Worm (Caenorhabditis elegans) whole organism, L1 larva: ENCODE results near the gene K02E10.7.

Source experiments
- C04F5.9 ChIP-seq: sonication (generic microtip); optimal IDR thresholded peaks from 2 replicates; lab custom pipeline; 2016; ENCODE audit warnings: missing genetic modification characterization, missing compliant biosample characterization
- F16B12.6 ChIP-seq: fragments of 150-350 bp; optimal IDR thresholded peaks from 2 replicates; lab custom pipeline; 2014; ENCODE audit warnings: missing biosample characterization, missing genetic modification characterization
- aly-2 ChIP-seq: fragments of 150-350 bp; optimal IDR thresholded peaks from 2 replicates; lab custom pipeline; 2014; ENCODE audit warnings: missing biosample characterization, missing genetic modification characterization
- ama-1 ChIP-seq: fragments of 150-350 bp; optimal IDR thresholded peaks from 2 replicates; lab custom pipeline; 2014
- blmp-1 ChIP-seq: fragments of 150-350 bp; optimal IDR thresholded peaks from 2 replicates; lab custom pipeline; 2014; ENCODE audit warnings: missing biosample characterization, missing genetic modification characterization
- ceh-82 ChIP-seq, 3 experiments: fragments of 150-350 bp in 1 of 3; sonication (generic microtip) in 2 of 3; optimal IDR thresholded peaks; 2 replicates each; lab custom pipeline; 2014 to 2017; ENCODE audit warnings: missing biosample characterization in 3 of 3, missing genetic modification characterization in 3 of 3
- ceh-90 ChIP-seq: sonication (generic microtip); optimal IDR thresholded peaks from 2 replicates; lab custom pipeline; 2016; ENCODE audit warnings: missing genetic modification characterization, missing compliant biosample characterization
- dpl-1 ChIP-seq, 3 experiments: fragments of 150-350 bp in 2 of 3; sonication (generic microtip) in 1 of 3; optimal IDR thresholded peaks; 2 replicates each; lab custom pipeline; 2014 to 2017; ENCODE audit warnings: missing biosample characterization in 3 of 3, missing genetic modification characterization in 3 of 3, missing genetic modification reagents in 3 of 3
- dsc-1 ChIP-seq: sonication (generic microtip); optimal IDR thresholded peaks from 2 replicates; lab custom pipeline; 2016; ENCODE audit warnings: mild to moderate bottlenecking, missing genetic modification characterization, missing compliant biosample characterization
- efl-1 ChIP-seq, 4 experiments: fragments of 150-350 bp; optimal IDR thresholded peaks in 3 of 4; peaks in 1 of 4; 1 replicate in 1 of 4; 2 replicates in 3 of 4; lab custom pipeline; 2014; ENCODE audit warnings: missing biosample characterization in 2 of 4, missing genetic modification characterization in 2 of 4, missing genetic modification reagents in 2 of 4
- efl-3 ChIP-seq: fragments of 200-800 bp; sonication (Bioruptor generic); optimal IDR thresholded peaks from 2 replicates; lab custom pipeline; 2018; ENCODE audit warnings: mild to moderate bottlenecking, missing genetic modification characterization, missing compliant biosample characterization
- elt-2 ChIP-seq: sonication (generic microtip); optimal IDR thresholded peaks from 2 replicates; lab custom pipeline; 2016; ENCODE audit warnings: missing genetic modification characterization, mild to moderate bottlenecking, inconsistent platforms, missing compliant biosample characterization, missing genetic modification reagents
- ets-5 ChIP-seq: fragments of 200-800 bp; sonication (Bioruptor generic); IDR thresholded peaks from 2 replicates; pipeline ENCODE4 v1.3.6; 2022; ENCODE audit warnings: missing genetic modification characterization, missing compliant biosample characterization
- fkh-10 ChIP-seq: sonication (generic microtip); optimal IDR thresholded peaks from 2 replicates; lab custom pipeline; 2017; ENCODE audit warnings: missing biosample characterization, missing genetic modification reagents, missing genetic modification characterization
- fkh-8 ChIP-seq: sonication (generic microtip); optimal IDR thresholded peaks from 2 replicates; lab custom pipeline; 2016; ENCODE audit warnings: mild to moderate bottlenecking, missing genetic modification characterization, missing compliant biosample characterization
- fos-1 ChIP-seq: fragments of 150-350 bp; optimal IDR thresholded peaks from 2 replicates; lab custom pipeline; 2014; ENCODE audit warnings: missing biosample characterization, missing genetic modification characterization
- grh-1 ChIP-seq: fragments of 200-800 bp; sonication (Bioruptor generic); IDR thresholded peaks from 2 replicates; pipeline ENCODE4 v1.3.6; 2022; ENCODE audit warnings: missing genetic modification reagents, missing genetic modification characterization, missing compliant biosample characterization
- hlh-17 ChIP-seq: fragments of 200-800 bp; sonication (Bioruptor generic); optimal IDR thresholded peaks from 2 replicates; lab custom pipeline; 2018; ENCODE audit warnings: missing genetic modification characterization, mild to moderate bottlenecking, missing compliant biosample characterization, moderate library complexity, borderline replicate concordance
- hpl-2 ChIP-seq: fragments of 150-350 bp; optimal IDR thresholded peaks from 2 replicates; lab custom pipeline; 2014; ENCODE audit warnings: missing biosample characterization, missing genetic modification reagents, missing genetic modification characterization
- irx-1 ChIP-seq: sonication (generic microtip); optimal IDR thresholded peaks from 2 replicates; lab custom pipeline; 2016; ENCODE audit warnings: missing genetic modification characterization, missing compliant biosample characterization
- jun-1 ChIP-seq: fragments of 150-350 bp; optimal IDR thresholded peaks from 2 replicates; lab custom pipeline; 2014; ENCODE audit warnings: missing biosample characterization, missing genetic modification reagents, missing genetic modification characterization
- lin-14 ChIP-seq: fragments of 200-800 bp; sonication (Bioruptor generic); optimal IDR thresholded peaks from 2 replicates; lab custom pipeline; 2018; ENCODE audit warnings: mild to moderate bottlenecking, missing genetic modification characterization, moderate library complexity, missing compliant biosample characterization
- lin-15B ChIP-seq: fragments of 150-350 bp; sonication (generic microtip); optimal IDR thresholded peaks from 3 replicates; lab custom pipeline; 2014; ENCODE audit warnings: missing biosample characterization, missing genetic modification characterization
- lin-35 ChIP-seq, 2 experiments: fragments of 150-350 bp; optimal IDR thresholded peaks; 2 replicates each; lab custom pipeline; 2014; ENCODE audit warnings: missing biosample characterization in 2 of 2, missing genetic modification characterization in 2 of 2, missing genetic modification reagents in 2 of 2
- lin-39 ChIP-seq: fragments of 150-350 bp; optimal IDR thresholded peaks from 2 replicates; lab custom pipeline; 2014; ENCODE audit warnings: missing biosample characterization, missing genetic modification reagents, missing genetic modification characterization
- lsy-2 ChIP-seq, 2 experiments: fragments of 150-350 bp; optimal IDR thresholded peaks; 2 replicates each; lab custom pipeline; 2014; ENCODE audit warnings: missing biosample characterization in 2 of 2, missing genetic modification characterization in 2 of 2
- nhr-11 ChIP-seq: fragments of 150-350 bp; optimal IDR thresholded peaks from 2 replicates; lab custom pipeline; 2014; ENCODE audit warnings: missing biosample characterization, missing genetic modification characterization
- nhr-19 ChIP-seq: fragments of 200-800 bp; sonication (Bioruptor generic); conservative IDR thresholded peaks from 2 replicates; pipeline ENCODE4 v1.3.6; 2022; ENCODE audit warnings: missing genetic modification characterization, missing compliant biosample characterization
- nhr-237 ChIP-seq: fragments of 150-350 bp; optimal IDR thresholded peaks from 2 replicates; lab custom pipeline; 2014; ENCODE audit warnings: missing biosample characterization, missing genetic modification characterization
- nhr-28 ChIP-seq: fragments of 150-350 bp; optimal IDR thresholded peaks from 2 replicates; lab custom pipeline; 2014; ENCODE audit warnings: missing biosample characterization, missing genetic modification characterization
- nhr-47 ChIP-seq: sonication (generic microtip); optimal IDR thresholded peaks from 2 replicates; lab custom pipeline; 2016; ENCODE audit warnings: mild to moderate bottlenecking, missing genetic modification characterization, moderate library complexity, missing compliant biosample characterization
- nhr-71 ChIP-seq: sonication (generic microtip); optimal IDR thresholded peaks from 2 replicates; lab custom pipeline; 2016; ENCODE audit warnings: mild to moderate bottlenecking, missing genetic modification characterization, moderate library complexity, missing compliant biosample characterization
- nhr-84 ChIP-seq: sonication (generic microtip); optimal IDR thresholded peaks from 2 replicates; lab custom pipeline; 2017; ENCODE audit warnings: missing biosample characterization, missing genetic modification characterization
- nhr-85 ChIP-seq: sonication (generic microtip); peaks from one replicate; lab custom pipeline; 2016; ENCODE audit warnings: missing genetic modification characterization, inconsistent platforms, missing compliant biosample characterization
- nhr-90 ChIP-seq: sonication (generic microtip); optimal IDR thresholded peaks from 2 replicates; lab custom pipeline; 2016; ENCODE audit warnings: mild to moderate bottlenecking, missing genetic modification characterization, missing compliant biosample characterization; ENCODE audit not compliant: poor library complexity
- pag-3 ChIP-seq: sonication (generic microtip); optimal IDR thresholded peaks from 2 replicates; lab custom pipeline; 2017; ENCODE audit warnings: missing genetic modification characterization, mild to moderate bottlenecking, missing compliant biosample characterization, antibody characterized with exemption, borderline replicate concordance; ENCODE audit not compliant: insufficient read depth
- pax-3 ChIP-seq: fragments of 200-800 bp; sonication (Bioruptor generic); optimal IDR thresholded peaks from 2 replicates; lab custom pipeline; 2018; ENCODE audit warnings: mild to moderate bottlenecking, missing genetic modification characterization, moderate library complexity, missing compliant biosample characterization
- rnt-1 ChIP-seq: sonication (generic microtip); optimal IDR thresholded peaks from 2 replicates; lab custom pipeline; 2016; ENCODE audit warnings: mild to moderate bottlenecking, missing genetic modification characterization, moderate library complexity, missing compliant biosample characterization
- snpc-4 ChIP-seq: fragments of 150-350 bp; optimal IDR thresholded peaks from 2 replicates; lab custom pipeline; 2014; ENCODE audit warnings: missing biosample characterization, missing genetic modification characterization
- snu-23 ChIP-seq: sonication (generic microtip); optimal IDR thresholded peaks from 2 replicates; lab custom pipeline; 2016; ENCODE audit warnings: missing genetic modification characterization, missing compliant biosample characterization
- sox-4 ChIP-seq: sonication (generic microtip); optimal IDR thresholded peaks from 2 replicates; lab custom pipeline; 2016; ENCODE audit warnings: missing genetic modification characterization, missing compliant biosample characterization
- sptf-1 ChIP-seq: fragments of 150-350 bp; optimal IDR thresholded peaks from 2 replicates; lab custom pipeline; 2014; ENCODE audit warnings: missing biosample characterization, missing genetic modification characterization
- sup-37 ChIP-seq: fragments of 200-800 bp; sonication (Bioruptor generic); optimal IDR thresholded peaks from 2 replicates; lab custom pipeline; 2018; ENCODE audit warnings: mild to moderate bottlenecking, missing genetic modification characterization, missing compliant biosample characterization
- swsn-7 ChIP-seq: sonication (generic microtip); optimal IDR thresholded peaks from 2 replicates; lab custom pipeline; 2016; ENCODE audit warnings: missing genetic modification characterization, missing compliant biosample characterization
- unc-130 ChIP-seq: fragments of 150-350 bp; optimal IDR thresholded peaks from 2 replicates; lab custom pipeline; 2017; ENCODE audit warnings: missing biosample characterization, missing genetic modification characterization, inconsistent platforms
- unc-86 ChIP-seq: sonication (generic microtip); optimal IDR thresholded peaks from 2 replicates; lab custom pipeline; 2016; ENCODE audit warnings: missing genetic modification characterization, missing compliant biosample characterization
- vab-15 ChIP-seq: sonication (generic microtip); optimal IDR thresholded peaks from 2 replicates; lab custom pipeline; 2017; ENCODE audit warnings: missing genotype, mild to moderate bottlenecking, missing genetic modification characterization, missing compliant biosample characterization
- xbp-1 ChIP-seq: sonication (generic microtip); optimal IDR thresholded peaks from 2 replicates; lab custom pipeline; 2016; ENCODE audit warnings: missing genetic modification characterization, missing compliant biosample characterization
- zag-1 ChIP-seq: fragments of 150-350 bp; optimal IDR thresholded peaks from 2 replicates; lab custom pipeline; 2014; ENCODE audit warnings: missing biosample characterization, missing genetic modification characterization

K02E10.7 gene

DNA sequence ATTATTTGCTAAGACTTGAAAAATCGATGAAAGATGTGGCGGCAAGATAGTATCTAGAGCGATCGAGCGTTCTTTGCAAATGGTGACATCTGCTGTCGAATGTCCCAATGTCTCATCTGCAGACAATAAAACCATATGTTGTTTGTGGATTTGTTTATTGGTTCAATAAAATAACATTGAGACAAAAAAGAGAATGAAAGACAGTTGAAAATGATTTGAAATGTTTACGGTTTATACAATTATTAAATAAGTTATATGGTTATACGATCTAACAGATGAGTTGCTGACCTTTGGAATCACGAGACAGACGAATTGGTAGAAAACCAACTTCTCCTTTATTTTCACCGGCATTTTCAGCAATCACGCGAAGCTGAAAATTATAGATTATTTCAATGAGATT lies 34.7 kb downstream of the K02E10.7 start, which contains the start of gene R04B3.2:
Gene R04B3.2, minus strand, starts transcription at position 101 of the 400 bp plus-strand sequence.
- no peak for TF ChIP-seq pag-3 (tag; lab: Kevin White, UChicago)
- TF ChIP-seq vab-15 (tag; lab: Kevin White, UChicago): no peak
- TF ChIP-seq aly-2: no peak
- no peak for TF ChIP-seq nhr-19 (GFP tag; lab: Robert Waterston, UW)
- TF ChIP-seq efl-3 (GFP tag; lab: Kevin White, UChicago): no peak
- TF ChIP-seq jun-1 (tag; lab: Kevin White, UChicago): no peak
- no peak for TF ChIP-seq nhr-11
- TF ChIP-seq rnt-1: no peak
- TF ChIP-seq dsc-1 (tag; lab: Kevin White, UChicago): no peak
- TF ChIP-seq fos-1: no peak
- TF ChIP-seq dpl-1 (GFP tag; optimal IDR thresholded peaks at IDR 0.05; lab: Kevin White, UChicago): no peak
- no peak for TF ChIP-seq nhr-28 (tag; lab: Kevin White, UChicago)
- no peak for TF ChIP-seq lsy-2 (tag; optimal IDR thresholded peaks at IDR 0.05; lab: Kevin White, UChicago)
- no peak for TF ChIP-seq grh-1 (GFP tag; lab: Robert Waterston, UW)
- no peak for TF ChIP-seq nhr-237
- no peak for TF ChIP-seq ama-1 (lab: Kevin White, UChicago)
- no peak for TF ChIP-seq sup-37 (GFP tag; lab: Kevin White, UChicago)
- TF ChIP-seq unc-86 (tag; lab: Kevin White, UChicago): no peak
- TF ChIP-seq F16B12.6: no peak
- no peak for TF ChIP-seq ceh-82 (tag; optimal IDR thresholded peaks at IDR 0.05; lab: Kevin White, UChicago)

DNA sequence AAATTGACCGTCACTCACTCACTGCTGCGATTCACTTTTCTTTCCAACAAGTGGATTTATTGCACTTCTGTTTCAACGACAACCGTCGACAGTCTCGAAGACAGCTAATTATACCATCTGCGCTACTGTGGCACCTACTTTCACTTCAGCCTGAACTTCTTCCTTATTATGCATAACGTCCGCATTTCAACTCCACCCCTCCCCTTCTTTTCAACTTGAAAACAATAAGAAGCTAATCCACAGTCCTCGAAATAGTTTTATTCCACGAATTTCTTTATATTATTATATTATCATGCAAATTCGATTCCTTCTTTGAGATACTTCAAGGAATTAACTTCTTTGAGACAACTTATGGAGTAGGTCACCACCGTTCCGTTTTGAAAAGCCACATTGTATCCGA lies 37.0 kb downstream of the K02E10.7 start, which contains the start of gene R04B3.1:
Gene R04B3.1, minus strand, starts transcription at position 101 of the 400 bp plus-strand sequence.
- no peak for TF ChIP-seq nhr-85
- peak; percentile 58 for TF ChIP-seq blmp-1
- TF ChIP-seq, all 84 proteins: peak for 1

DNA sequence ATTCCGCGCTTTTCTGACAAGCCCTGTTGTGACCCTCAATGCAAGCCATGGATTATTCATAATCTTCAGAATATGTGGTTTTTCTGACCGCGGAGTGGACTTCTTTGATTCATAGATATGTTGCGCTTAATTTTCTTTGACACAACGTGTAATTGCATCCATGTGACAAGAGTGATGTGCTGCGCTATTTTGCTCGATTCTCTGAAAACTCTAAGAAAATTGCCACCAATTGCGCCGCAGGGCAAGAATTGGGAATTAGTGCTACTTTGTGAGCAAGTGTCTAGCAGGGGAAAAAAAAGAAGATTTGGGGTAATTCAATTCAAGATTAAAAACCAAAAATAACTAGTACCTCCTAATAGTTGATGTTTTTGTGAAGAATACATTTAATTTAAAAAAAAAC lies 44.3 kb downstream of the K02E10.7 start:
- TF ChIP-seq snpc-4 (tag; lab: Kevin White, UChicago) (no peak), nhr-71 (tag; lab: Kevin White, UChicago) (peak; percentile 59), hpl-2 (GFP tag; lab: Kevin White, UChicago) (no peak), lin-14 (peak; percentile 83), nhr-84 (tag; lab: Kevin White, UChicago) (no peak), aly-2 (no peak), fkh-10 (GFP tag; lab: Kevin White, UChicago) (no peak), irx-1 (tag; lab: Kevin White, UChicago) (no peak), nhr-90 (no peak), pax-3 (tag; lab: Kevin White, UChicago) (no peak), dpl-1 (GFP tag; optimal IDR thresholded peaks at IDR 0.05; lab: Kevin White, UChicago) (no peak), efl-1 (optimal IDR thresholded peaks at IDR 0.05; lab: Kevin White, UChicago) (no peak), efl-1 (GFP tag; optimal IDR thresholded peaks at IDR 0.05 in 1 of 2; lab: Kevin White, UChicago) (no peak), sox-4 (tag; lab: Kevin White, UChicago) (no peak), ceh-90 (tag; lab: Kevin White, UChicago) (no peak), ets-5 (GFP tag; lab: Robert Waterston, UW) (no peak), sptf-1 (tag; lab: Kevin White, UChicago) (no peak), unc-130 (no peak), lin-15B (tag; lab: Kevin White, UChicago) (no peak), lin-35 (GFP tag; optimal IDR thresholded peaks at IDR 0.05; lab: Kevin White, UChicago) (no peak), nhr-19 (GFP tag; lab: Robert Waterston, UW) (no peak), swsn-7 (tag; lab: Kevin White, UChicago) (peak; percentile 27), C04F5.9 (tag; lab: Kevin White, UChicago) (no peak), zag-1 (tag; lab: Kevin White, UChicago) (no peak), grh-1 (GFP tag; lab: Robert Waterston, UW) (no peak), lin-39 (tag; lab: Kevin White, UChicago) (no peak), sup-37 (GFP tag; lab: Kevin White, UChicago) (no peak), unc-86 (tag; lab: Kevin White, UChicago) (peak; percentile 24), blmp-1 (no peak), efl-3 (GFP tag; lab: Kevin White, UChicago) (no peak), hlh-17 (GFP tag; lab: Kevin White, UChicago) (no peak), jun-1 (tag; lab: Kevin White, UChicago) (no peak), snu-23 (GFP tag; lab: Kevin White, UChicago) (no peak), elt-2 (tag; lab: Kevin White, UChicago) (no peak), xbp-1 (tag; lab: Kevin White, UChicago) (peak; percentile 1), fkh-8 (tag; lab: Kevin White, UChicago) (no peak), nhr-47 (tag; lab: Kevin White, UChicago) (peak; percentile 63), nhr-11 (no peak)
